Fruit fly (Drosophila melanogaster) S2 (cell line): ENCODE results near the gene CG33093.

ENCODE experiments used
- CG8478 ChIP-seq: fragments of >200 bp; optimal IDR thresholded peaks from 2 replicates; lab custom pipeline; 2018
- CTCF ChIP-seq, 2 experiments: fragments of >200 bp; optimal IDR thresholded peaks; 2 replicates each; lab custom pipeline; 2018

dm6 chr3R:22527192-22527591, 4.5 kb downstream of the CG33093 start:
- no peak for TF ChIP-seq CTCF (optimal IDR thresholded peaks at IDR 0.05; lab: Kevin White, UChicago)
- TF ChIP-seq CG8478 (lab: Kevin White, UChicago), result no peak
